Fruit fly (Drosophila melanogaster) whole organism, embryonic: ENCODE results near the gene Fnta.

Experiments used
- Awh ChIP-seq: fragments of 200-800 bp; sonication (Bioruptor generic); IDR thresholded peaks from 2 replicates; pipeline ENCODE4, ENCODE4 v1.3.6; 2022; ENCODE audit warnings: missing biosample characterization, missing genetic modification characterization
- Blimp-1 ChIP-seq: fragments of 200-800 bp; sonication (Bioruptor generic); optimal IDR thresholded peaks from 3 replicates; lab custom pipeline; 2018; ENCODE audit warnings: missing biosample characterization, missing genetic modification characterization, mild to moderate bottlenecking, moderate library complexity, missing genetic modification reagents
- CG13123 ChIP-seq: fragments of 200-800 bp; sonication (Bioruptor generic); optimal IDR thresholded peaks from 2 replicates; lab custom pipeline; 2016; ENCODE audit warnings: missing biosample characterization, missing genetic modification characterization
- CG13775 ChIP-seq: fragments of 200-800 bp; sonication (Bioruptor generic); optimal IDR thresholded peaks from 3 replicates; lab custom pipeline; 2017; ENCODE audit warnings: missing biosample characterization, mild to moderate bottlenecking, missing genetic modification characterization
- CG17328 ChIP-seq: fragments of 200-800 bp; sonication (Bioruptor generic); IDR thresholded peaks from 2 replicates; pipeline ENCODE4 v1.3.6; 2022; ENCODE audit warnings: missing biosample characterization, missing genetic modification characterization
- CG17359 ChIP-seq: fragments of 200-800 bp; sonication (Bioruptor generic); optimal IDR thresholded peaks from 3 replicates; lab custom pipeline; 2018; ENCODE audit warnings: missing biosample characterization, mild to moderate bottlenecking, missing genetic modification characterization, moderate library complexity
- CG1832 ChIP-seq: fragments of 200-800 bp; sonication (Bioruptor generic); optimal IDR thresholded peaks from 2 replicates; lab custom pipeline; 2017; ENCODE audit warnings: missing biosample characterization, mild to moderate bottlenecking, missing genetic modification characterization, inconsistent platforms
- CG18476 ChIP-seq: fragments of 200-800 bp; sonication (Bioruptor generic); optimal IDR thresholded peaks from 2 replicates; lab custom pipeline; 2016; ENCODE audit warnings: missing biosample characterization, mild to moderate bottlenecking, missing genetic modification characterization
- CG2712 ChIP-seq: fragments of 200-800 bp; optimal IDR thresholded peaks from 3 replicates; lab custom pipeline; 2019; ENCODE audit warnings: missing biosample characterization, mild to moderate bottlenecking, missing genetic modification characterization, moderate library complexity
- CG30431 ChIP-seq: fragments of 200-800 bp; sonication (Bioruptor generic); optimal IDR thresholded peaks from 2 replicates; lab custom pipeline; 2017; ENCODE audit warnings: missing biosample characterization, missing genetic modification characterization
- CG3065 ChIP-seq: fragments of 200-800 bp; sonication (Bioruptor generic); optimal IDR thresholded peaks from 2 replicates; lab custom pipeline; 2016; ENCODE audit warnings: missing biosample characterization, missing genetic modification characterization
- CG31388 ChIP-seq: fragments of 200-800 bp; sonication (Bioruptor generic); optimal IDR thresholded peaks from 2 replicates; lab custom pipeline; 2016; ENCODE audit warnings: missing biosample characterization, missing genetic modification characterization
- CG4820 ChIP-seq: fragments of 200-800 bp; sonication (Bioruptor generic); optimal IDR thresholded peaks from 3 replicates; lab custom pipeline; 2016; ENCODE audit warnings: missing biosample characterization, missing genetic modification characterization
- CG4854 ChIP-seq: fragments of 200-800 bp; sonication (Bioruptor generic); optimal IDR thresholded peaks from 2 replicates; lab custom pipeline; 2016; ENCODE audit warnings: missing biosample characterization, missing genetic modification characterization, inconsistent platforms
- CG5953 ChIP-seq: fragments of 200-800 bp; sonication (Bioruptor generic); IDR thresholded peaks from 2 replicates; pipeline ENCODE4 v1.3.6; 2022; ENCODE audit warnings: missing biosample characterization, missing genetic modification characterization
- CG7786 ChIP-seq: fragments of 200-800 bp; sonication (Bioruptor generic); optimal IDR thresholded peaks from 2 replicates; lab custom pipeline; 2016; ENCODE audit warnings: missing biosample characterization, missing genetic modification characterization
- CG7839 ChIP-seq: fragments of 200-800 bp; sonication (Bioruptor generic); optimal IDR thresholded peaks from 3 replicates; lab custom pipeline; 2018; ENCODE audit warnings: missing biosample characterization, mild to moderate bottlenecking, missing genetic modification characterization, moderate library complexity
- CG7963 ChIP-seq: fragments of 200-800 bp; sonication (Bioruptor generic); IDR thresholded peaks from 3 replicates; pipeline ENCODE4 v1.3.6; 2022; ENCODE audit warnings: missing biosample characterization, missing genetic modification characterization; ENCODE audit not compliant: partially characterized antibody
- CG9727 ChIP-seq: fragments of 200-800 bp; sonication (Bioruptor generic); optimal IDR thresholded peaks from 3 replicates; lab custom pipeline; 2017; ENCODE audit warnings: missing biosample characterization, mild to moderate bottlenecking, missing genetic modification characterization
- CG9797 ChIP-seq: fragments of 200-800 bp; sonication (Bioruptor generic); optimal IDR thresholded peaks from 3 replicates; lab custom pipeline; 2018; ENCODE audit warnings: missing biosample characterization, mild to moderate bottlenecking, missing genetic modification characterization
- CG9876 ChIP-seq: fragments of 200-800 bp; sonication (Bioruptor generic); optimal IDR thresholded peaks from 2 replicates; lab custom pipeline; 2016; ENCODE audit warnings: missing biosample characterization, missing genetic modification characterization
- D19B ChIP-seq: fragments of 200-800 bp; sonication (Bioruptor generic); optimal IDR thresholded peaks from 2 replicates; lab custom pipeline; 2017; ENCODE audit warnings: missing biosample characterization, mild to moderate bottlenecking, missing genetic modification characterization
- Fer2 ChIP-seq: fragments of 200-800 bp; sonication (Bioruptor generic); optimal IDR thresholded peaks from 2 replicates; lab custom pipeline; 2018; ENCODE audit warnings: missing biosample characterization, mild to moderate bottlenecking, missing genetic modification characterization, moderate library complexity
- HLH3B ChIP-seq: fragments of 200-800 bp; sonication (Bioruptor generic); IDR thresholded peaks from 2 replicates; pipeline ENCODE4 v1.3.6; 2022; ENCODE audit warnings: missing biosample characterization, missing genetic modification characterization
- Med ChIP-seq: fragments of 200-800 bp; sonication (Bioruptor generic); peaks from one replicate; lab custom pipeline; 2016; ENCODE audit warnings: missing biosample characterization, missing genetic modification characterization, mild to moderate bottlenecking, inconsistent platforms, moderate library complexity
- Oaz ChIP-seq: fragments of 200-800 bp; sonication (Bioruptor generic); IDR thresholded peaks from 2 replicates; pipeline ENCODE4 v1.3.6; 2022; ENCODE audit warnings: missing biosample characterization, missing genetic modification characterization
- PHDP ChIP-seq: fragments of 200-800 bp; sonication (Bioruptor generic); optimal IDR thresholded peaks from 3 replicates; lab custom pipeline; 2018; ENCODE audit warnings: missing biosample characterization, mild to moderate bottlenecking, missing genetic modification characterization, moderate library complexity
- Scr ChIP-seq: fragments of 200-800 bp; sonication (Bioruptor generic); IDR thresholded peaks from 2 replicates; pipeline ENCODE4 v1.3.6; 2022; ENCODE audit warnings: missing biosample characterization, missing genetic modification characterization; ENCODE audit not compliant: partially characterized antibody
- Sox102F ChIP-seq: fragments of 200-800 bp; sonication (Bioruptor generic); optimal IDR thresholded peaks from 2 replicates; lab custom pipeline; 2018; ENCODE audit warnings: missing biosample characterization, mild to moderate bottlenecking, missing genetic modification characterization, moderate library complexity
- Vsx1 ChIP-seq: fragments of 200-800 bp; sonication (Bioruptor generic); optimal IDR thresholded peaks from 2 replicates; lab custom pipeline; 2017; ENCODE audit warnings: missing biosample characterization, mild to moderate bottlenecking, missing genetic modification characterization, missing genetic modification reagents
- amos ChIP-seq: fragments of 200-800 bp; sonication (Bioruptor generic); IDR thresholded peaks from 2 replicates; pipeline ENCODE4 v1.3.6; 2022; ENCODE audit warnings: missing biosample characterization, missing genetic modification characterization; ENCODE audit not compliant: partially characterized antibody
- ase ChIP-seq: fragments of 200-800 bp; sonication (Bioruptor generic); IDR thresholded peaks from 3 replicates; pipeline ENCODE4 v1.3.6; 2022; ENCODE audit warnings: missing biosample characterization, missing genetic modification characterization
- bowl ChIP-seq: fragments of 200-800 bp; sonication (Bioruptor generic); IDR thresholded peaks from 2 replicates; pipeline ENCODE4 v1.3.6; 2022; ENCODE audit warnings: missing biosample characterization, missing genetic modification characterization
- cato ChIP-seq: fragments of 200-800 bp; sonication (Bioruptor generic); optimal IDR thresholded peaks from 2 replicates; lab custom pipeline; 2016; ENCODE audit warnings: missing biosample characterization, missing genetic modification characterization, borderline replicate concordance
- da ChIP-seq: fragments of 200-800 bp; sonication (Bioruptor generic); optimal IDR thresholded peaks from 2 replicates; lab custom pipeline; 2016; ENCODE audit warnings: missing biosample characterization, missing genetic modification characterization
- dpn ChIP-seq, 2 experiments: fragments of 200-800 bp; sonication (Bioruptor generic); optimal IDR thresholded peaks; 3 replicates each; lab custom pipeline; 2016; ENCODE audit warnings: missing biosample characterization in 2 of 2, missing genetic modification characterization in 2 of 2
- fd102C ChIP-seq: fragments of 200-800 bp; sonication (Bioruptor generic); optimal IDR thresholded peaks from 2 replicates; lab custom pipeline; 2018; ENCODE audit warnings: missing biosample characterization, mild to moderate bottlenecking, missing genetic modification characterization, moderate library complexity
- ftz-f1 ChIP-seq: fragments of 200-800 bp; sonication (Bioruptor generic); optimal IDR thresholded peaks from 2 replicates; lab custom pipeline; 2016; ENCODE audit warnings: missing biosample characterization, missing genetic modification characterization
- fu2 ChIP-seq: fragments of 200-800 bp; sonication (Bioruptor generic); optimal IDR thresholded peaks from 2 replicates; lab custom pipeline; 2016; ENCODE audit warnings: missing biosample characterization, missing genetic modification characterization
- gsb-n ChIP-seq: fragments of 200-800 bp; sonication (Bioruptor generic); optimal IDR thresholded peaks from 3 replicates; lab custom pipeline; 2018; ENCODE audit warnings: missing biosample characterization, mild to moderate bottlenecking, missing genetic modification characterization
- ham ChIP-seq: fragments of 200-800 bp; sonication (Bioruptor generic); IDR thresholded peaks from 2 replicates; pipeline ENCODE4 v1.3.6; 2022; ENCODE audit warnings: missing biosample characterization, missing genetic modification characterization
- kay ChIP-seq: fragments of 200-800 bp; sonication (Bioruptor generic); optimal IDR thresholded peaks from 2 replicates; lab custom pipeline; 2016; ENCODE audit warnings: missing biosample characterization, missing genetic modification characterization
- lilli ChIP-seq: fragments of 200-800 bp; sonication (Bioruptor generic); optimal IDR thresholded peaks from 3 replicates; lab custom pipeline; 2016; ENCODE audit warnings: missing biosample characterization, missing genetic modification characterization
- odd ChIP-seq: fragments of 200-800 bp; sonication (Bioruptor generic); optimal IDR thresholded peaks from 2 replicates; lab custom pipeline; 2017; ENCODE audit warnings: missing biosample characterization, mild to moderate bottlenecking, missing genetic modification characterization
- pros ChIP-seq: fragments of 200-800 bp; sonication (Bioruptor generic); optimal IDR thresholded peaks from 3 replicates; lab custom pipeline; 2019; ENCODE audit warnings: missing biosample characterization, mild to moderate bottlenecking, missing genetic modification characterization, moderate library complexity
- pum ChIP-seq: fragments of 200-800 bp; sonication (Bioruptor generic); optimal IDR thresholded peaks from 2 replicates; lab custom pipeline; 2016; ENCODE audit warnings: missing biosample characterization, missing genetic modification characterization
- sna ChIP-seq: fragments of 200-800 bp; sonication (Bioruptor generic); IDR thresholded peaks from 2 replicates; pipeline ENCODE4 v1.3.6; 2022; ENCODE audit warnings: missing biosample characterization, missing genetic modification characterization; ENCODE audit not compliant: partially characterized antibody
- vfl ChIP-seq: fragments of 200-800 bp; sonication (Bioruptor generic); optimal IDR thresholded peaks from 2 replicates; lab custom pipeline; 2016; ENCODE audit warnings: missing biosample characterization, missing genetic modification characterization
- yki ChIP-seq: fragments of >200 bp; optimal IDR thresholded peaks from 3 replicates; lab custom pipeline; 2018
- zfh2 ChIP-seq: fragments of 200-800 bp; sonication (Bioruptor generic); optimal IDR thresholded peaks from 2 replicates; lab custom pipeline; 2016; ENCODE audit warnings: missing biosample characterization, missing genetic modification characterization

Gene Fnta

DNA sequence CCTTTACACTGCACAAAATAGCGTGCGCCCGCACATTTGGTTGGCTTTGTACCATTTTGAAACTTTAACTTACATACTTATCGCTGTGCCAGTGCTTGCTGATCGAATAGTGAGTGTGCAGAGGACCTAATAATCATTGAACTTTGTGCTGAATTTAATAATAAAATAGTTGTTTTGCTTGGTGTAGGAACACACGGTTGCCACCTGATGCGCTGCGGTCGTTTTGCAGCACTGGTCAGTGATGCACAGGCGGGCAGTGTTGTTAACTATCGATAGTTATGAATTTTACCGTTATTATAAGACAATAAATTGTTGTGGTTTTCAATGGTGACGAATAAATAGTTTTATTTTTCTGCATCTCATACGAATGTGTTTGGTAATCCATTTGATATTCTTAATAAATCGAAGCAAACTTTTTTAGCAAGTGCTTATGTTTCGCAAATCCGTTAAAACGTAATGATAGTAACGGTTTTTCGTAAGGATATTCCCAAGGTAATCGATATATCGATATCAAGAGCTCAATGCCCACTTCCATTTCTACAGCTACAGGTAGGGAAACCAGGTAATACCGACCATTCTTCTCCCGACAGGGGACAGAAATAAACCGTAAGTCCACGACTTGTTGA is 7.4 kb upstream of the Fnta start, which contains the start of the genes tank and CG12194 (continued):
- TF ChIP-seq cato (GFP tag; lab: Kevin White, UChicago) (peak; percentile 99), ase (GFP tag; lab: Robert Waterston, UW) (peak; percentile 99), CG18476 (GFP tag; lab: Kevin White, UChicago) (peak; percentile 98), Blimp-1 (GFP tag; lab: Kevin White, UChicago) (peak; percentile 97), CG7963 (peak; percentile 45; the same call in 2 of the 3 replicates), dpn (GFP tag; optimal IDR thresholded peaks at IDR 0.05; lab: Kevin White, UChicago) (peak; percentile 99), fd102C (GFP tag; lab: Kevin White, UChicago) (peak; percentile 92), odd (GFP tag; lab: Kevin White, UChicago) (peak; percentile 96), CG9876 (peak; percentile 98), da (GFP tag; lab: Kevin White, UChicago) (peak; percentile 98), CG3065 (GFP tag; lab: Kevin White, UChicago) (peak; percentile 99), pum (GFP tag; lab: Kevin White, UChicago) (peak; percentile 99), vfl (GFP tag; lab: Kevin White, UChicago) (peak; percentile 99), Scr (GFP tag; lab: Robert Waterston, UW) (peak; percentile 83), CG7786 (peak; percentile 99), lilli (GFP tag; lab: Kevin White, UChicago) (peak; percentile 99), CG13775 (peak; percentile 99), CG17328 (GFP tag; lab: Robert Waterston, UW) (peak; percentile 100), CG9797 (GFP tag; lab: Kevin White, UChicago) (peak; percentile 73), amos (peak; percentile 79), ham (GFP tag; lab: Robert Waterston, UW) (peak; percentile 97), CG7839 (tag; lab: Kevin White, UChicago) (peak; percentile 99), CG31388 (GFP tag; lab: Kevin White, UChicago) (peak; percentile 98), gsb-n (tag; lab: Kevin White, UChicago) (peak; percentile 99), CG9727 (GFP tag; lab: Kevin White, UChicago) (peak; percentile 99), D19B (GFP tag; lab: Kevin White, UChicago) (peak; percentile 95), CG4820 (GFP tag; lab: Kevin White, UChicago) (peak; percentile 98), Med (GFP tag; lab: Kevin White, UChicago) (peak; percentile 100), CG4854 (GFP tag; lab: Kevin White, UChicago) (peak; percentile 99), Vsx1 (GFP tag; lab: Kevin White, UChicago) (peak; percentile 97), HLH3B (GFP tag; lab: Robert Waterston, UW) (peak; percentile 99), bowl (GFP tag; lab: Robert Waterston, UW) (peak; percentile 97), CG5953 (GFP tag; lab: Robert Waterston, UW) (peak; percentile 99), CG17359 (tag; lab: Kevin White, UChicago) (peak; percentile 99), kay (GFP tag; lab: Kevin White, UChicago) (peak; percentile 98), sna (peak; percentile 79), CG2712 (tag; lab: Kevin White, UChicago) (peak; percentile 99), CG13123 (peak; percentile 98), yki (lab: Kevin White, UChicago) (no peak), Fer2 (tag; lab: Kevin White, UChicago) (peak; percentile 78), CG30431 (peak; percentile 100), CG1832 (GFP tag; lab: Kevin White, UChicago) (no peak), pros (no peak), Awh (GFP tag; lab: Robert Waterston, UW) (peak; percentile 99), Sox102F (GFP tag; lab: Kevin White, UChicago) (peak; percentile 100), PHDP (peak; percentile 99), Oaz (GFP tag; lab: Robert Waterston, UW) (peak; percentile 98), zfh2 (GFP tag; lab: Kevin White, UChicago) (peak; percentile 99), fu2 (GFP tag; lab: Kevin White, UChicago) (peak; percentile 99), ftz-f1 (GFP tag; lab: Kevin White, UChicago) (peak; percentile 90)
